Worm (Caenorhabditis elegans) whole organism, dauer: ENCODE results near the gene pph-2.
"Not testable (repeated sequence)": the region's sequence is repeated elsewhere in the genome, so short reads cannot be mapped to it uniquely, and the experiment has no call there.

ENCODE experiments used
- unc-62 ChIP-seq: sonication (generic microtip); optimal IDR thresholded peaks from 2 replicates; lab custom pipeline; 2017; ENCODE audit warnings: missing biosample characterization, missing genetic modification reagents, missing genetic modification characterization

The pph-2 gene

ce11 chrIV:11859995-11860605 is 17.5 kb downstream of the pph-2 start, which contains the start of gene mob-1:
mob-1 (plus strand) TSS chrIV:11860555.
- no peak for TF ChIP-seq unc-62 (GFP tag; lab: Kevin White, UChicago)

- TF ChIP-seq unc-62 (GFP tag; lab: Kevin White, UChicago): no peak
These were observed 19.4 kb downstream of the pph-2 start, which contains the start of gene let-92 for ce11 chrIV:11858142-11858541. let-92 (plus strand) TSS chrIV:11858442.

- TF ChIP-seq unc-62 (GFP tag; lab: Kevin White, UChicago): no peak
These were observed 20.4 kb downstream of the pph-2 start for ce11 chrIV:11857159-11857565.

DNA sequence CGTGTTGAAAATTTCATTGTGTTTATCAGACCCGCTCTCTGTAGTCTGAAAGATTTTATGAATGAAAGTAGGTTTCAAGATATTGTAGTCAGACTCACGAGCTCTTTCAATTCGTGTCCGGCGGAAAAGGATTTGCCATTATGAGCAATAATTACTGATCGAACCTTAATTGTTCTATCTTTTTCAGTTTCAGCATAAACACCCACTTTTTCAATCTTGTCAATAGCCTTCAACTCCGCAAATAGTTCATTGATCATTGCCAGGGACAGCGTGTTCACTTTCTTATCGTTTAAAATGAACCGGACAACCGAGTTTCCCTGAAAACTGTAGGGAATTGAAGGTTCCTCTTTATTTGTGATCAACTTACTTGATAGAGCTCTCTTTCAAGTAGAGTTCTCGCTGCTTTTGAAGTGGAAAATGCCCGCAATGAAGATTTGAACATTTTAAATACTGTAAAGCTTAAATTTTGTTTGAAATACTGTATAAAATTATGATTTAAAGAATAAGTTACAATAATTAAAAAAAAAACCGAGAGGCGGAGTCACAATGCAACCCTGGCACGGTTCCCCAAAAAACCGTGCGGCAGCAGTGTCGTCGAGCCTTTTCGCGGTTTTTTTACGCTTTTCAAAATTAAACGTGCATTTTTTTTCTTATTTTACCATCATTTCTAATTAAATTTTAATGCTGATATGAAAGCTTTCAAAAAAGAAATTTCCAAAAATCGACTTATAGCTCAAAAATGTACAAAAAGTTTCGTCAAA is 21.5 kb downstream of the pph-2 start, which contains the start of gene ech-2:
Gene ech-2, minus strand, starts transcription at position 452 of the 761 bp plus-strand sequence.
- no peak for TF ChIP-seq unc-62 (GFP tag; lab: Kevin White, UChicago)

- TF ChIP-seq unc-62 (GFP tag; lab: Kevin White, UChicago): no peak
These were observed 22.1 kb downstream of the pph-2 start for ce11 chrIV:11855424-11855823.

DNA sequence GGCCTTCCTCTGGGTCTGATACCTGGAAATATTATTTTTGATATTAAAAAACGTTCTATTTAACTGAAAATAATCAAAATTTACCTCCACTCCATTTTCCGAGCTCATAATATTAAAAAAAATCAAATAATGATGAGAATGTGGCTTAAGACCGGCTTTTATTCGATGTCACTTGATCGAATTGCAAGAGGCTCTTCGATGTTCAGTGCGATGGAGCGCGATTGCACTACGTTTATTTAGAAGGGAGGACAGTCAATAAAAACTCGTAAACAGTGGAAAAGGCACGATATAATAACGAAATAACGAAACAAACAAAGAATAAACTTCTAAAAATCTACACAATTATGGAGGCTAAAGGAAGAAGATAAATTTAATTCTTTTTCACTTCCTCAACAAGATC is 22.8 kb downstream of the pph-2 start, which contains the start of gene tag-30:
Gene tag-30, minus strand, starts transcription at position 383 of the 400 bp plus-strand sequence.
- no peak for TF ChIP-seq unc-62 (GFP tag; lab: Kevin White, UChicago)

DNA sequence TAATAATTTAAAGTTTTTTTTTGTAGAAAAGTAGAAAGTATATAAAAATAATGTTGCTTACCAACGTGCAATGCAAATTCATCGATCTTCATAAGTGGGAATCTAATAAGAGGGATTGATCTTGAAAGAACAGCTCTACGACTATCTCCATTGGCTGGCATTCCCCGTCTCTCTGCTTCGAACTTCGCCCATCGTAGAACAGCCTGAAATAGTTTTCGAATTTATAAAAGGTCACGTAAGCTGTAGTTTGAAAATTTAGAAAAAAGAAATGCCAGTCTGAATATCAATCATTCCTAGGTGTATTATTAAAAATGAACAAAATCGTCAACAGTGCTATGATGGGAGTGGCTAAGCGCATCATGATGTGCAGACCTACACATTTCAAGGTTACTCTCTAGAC is 25.7 kb downstream of the pph-2 start, which contains the start of gene F38H4.5:
Gene F38H4.5, plus strand, starts transcription at position 301 of the 400 bp plus-strand sequence.
- TF ChIP-seq unc-62 (GFP tag; lab: Kevin White, UChicago): no peak

DNA sequence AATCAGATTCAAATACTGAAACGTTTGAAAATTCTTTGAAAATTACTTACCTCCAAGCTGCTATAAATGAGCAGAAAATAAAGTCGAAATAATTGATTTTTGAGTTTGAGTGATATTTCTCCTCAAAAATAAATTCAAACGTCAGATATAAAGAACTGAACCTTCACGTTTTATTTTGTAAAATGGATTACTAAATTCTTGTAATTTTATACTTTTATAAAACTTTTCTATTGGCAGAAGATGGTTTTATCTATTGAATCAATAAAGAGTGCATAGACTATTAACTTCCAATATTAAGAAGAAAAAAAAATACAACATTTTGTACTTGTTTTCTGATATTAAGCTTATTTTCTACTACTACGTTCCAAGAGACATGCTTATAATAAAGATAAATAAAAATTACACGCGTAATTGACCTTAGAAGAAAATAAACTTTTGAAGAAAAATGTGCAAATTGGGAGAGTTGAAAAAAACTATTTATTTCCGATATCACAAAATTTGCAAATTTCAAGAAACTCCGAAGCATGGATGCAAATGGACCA is 29.7 kb downstream of the pph-2 start, which contains the start of the genes F38H4.6 and F38H4.4:
Gene F38H4.6, minus strand, starts transcription at position 101 of the 542 bp plus-strand sequence.
Gene F38H4.4, plus strand, starts transcription at position 492 of the 542 bp plus-strand sequence.
- TF ChIP-seq unc-62 (GFP tag; lab: Kevin White, UChicago): no peak

- no peak for TF ChIP-seq unc-62 (GFP tag; lab: Kevin White, UChicago)
These were observed 35.5 kb downstream of the pph-2 start, which contains the start of gene F38H4.3 for ce11 chrIV:11842121-11842520. F38H4.3 (plus strand) TSS chrIV:11842421.

DNA sequence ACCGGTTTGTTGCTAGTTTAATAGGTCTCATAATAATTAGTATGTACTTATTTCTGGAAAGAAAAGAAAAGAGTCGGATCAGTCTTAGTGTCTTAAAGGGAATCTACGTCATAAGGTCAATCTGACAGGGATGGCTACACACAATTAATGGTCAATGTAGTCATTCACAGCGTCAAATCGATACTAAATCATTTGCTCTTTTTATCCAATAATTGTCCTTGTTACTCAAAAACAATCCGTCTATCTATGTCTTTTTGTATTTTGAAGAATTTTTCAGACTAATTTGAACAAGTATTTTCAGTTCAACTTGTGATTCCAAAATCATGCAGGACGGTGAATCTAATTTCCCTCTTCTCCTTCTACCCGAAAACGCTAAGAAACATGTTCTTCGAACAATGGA is 38.9 kb downstream of the pph-2 start, which contains the start of gene fbxb-3:
Gene fbxb-3, plus strand, starts transcription at position 301 of the 400 bp plus-strand sequence.
- no peak for TF ChIP-seq unc-62 (GFP tag; lab: Kevin White, UChicago)

DNA sequence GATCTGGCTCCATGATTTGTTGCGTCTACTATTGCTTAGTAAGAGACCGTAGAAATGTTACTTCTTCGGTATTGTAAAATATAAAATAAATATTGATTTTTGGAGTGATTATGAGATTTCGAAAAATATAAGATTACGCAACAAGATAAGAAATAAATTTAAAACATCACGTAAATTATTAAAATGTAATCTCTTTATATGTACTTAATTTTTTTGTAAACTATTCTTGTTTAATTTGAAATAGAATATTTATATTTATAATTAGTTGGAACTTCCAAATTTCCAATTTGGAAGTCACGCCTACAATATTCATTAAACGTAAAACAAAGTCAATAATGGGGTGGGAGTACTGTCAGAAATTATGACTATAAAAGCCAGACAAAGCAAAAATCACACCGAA is 44.1 kb downstream of the pph-2 start, which contains the start of gene M117.4:
Gene M117.4, minus strand, starts transcription at position 101 of the 400 bp plus-strand sequence.
- TF ChIP-seq unc-62 (GFP tag; lab: Kevin White, UChicago): no peak

DNA sequence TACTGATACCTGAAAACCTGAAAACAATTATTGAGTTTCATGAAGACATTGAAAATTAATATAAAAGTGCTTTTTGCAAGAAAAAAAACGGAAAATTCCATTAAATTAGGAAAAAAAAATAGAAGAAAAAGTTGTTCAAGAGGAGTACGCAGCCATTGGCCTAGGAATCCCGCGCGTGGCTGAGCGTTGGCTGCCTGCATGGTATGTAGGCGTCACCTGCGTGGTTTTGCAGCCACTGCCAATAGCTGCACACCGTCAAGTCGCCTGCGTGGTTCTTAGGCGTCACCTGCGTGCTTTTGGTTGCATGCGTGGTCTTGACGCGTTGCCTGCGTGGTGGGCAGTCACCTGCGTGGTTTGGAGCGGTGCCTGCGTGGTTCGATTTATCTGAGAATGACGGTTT is 49.6 kb downstream of the pph-2 start, which contains the start of gene M117.6:
Gene M117.6, minus strand, starts transcription at position 101 of the 400 bp plus-strand sequence.
- TF ChIP-seq unc-62 (GFP tag; lab: Kevin White, UChicago): not testable (repeated sequence)
